Fruit fly (Drosophila melanogaster) whole organism, adult: ENCODE results near the gene CG9760.
A peak's percentile ranks its signal among the peaks of the same experiment; 100 is the strongest.

Experiments used
- CG11617 ChIP-seq: fragments of 200-800 bp; sonication (Bioruptor generic); optimal IDR thresholded peaks from 2 replicates; lab custom pipeline; 2017; ENCODE audit warnings: mild to moderate bottlenecking, missing biosample characterization, missing genetic modification reagents, missing genetic modification characterization
- CG12768 ChIP-seq: fragments of 200-800 bp; sonication (Bioruptor generic); optimal IDR thresholded peaks from 2 replicates; lab custom pipeline; 2017; ENCODE audit warnings: missing biosample characterization, missing genetic modification characterization, mild to moderate bottlenecking, moderate library complexity, missing genetic modification reagents
- CG14711 ChIP-seq: fragments of 200-800 bp; sonication (Bioruptor generic); optimal IDR thresholded peaks from 2 replicates; lab custom pipeline; 2018; ENCODE audit warnings: missing biosample characterization, mild to moderate bottlenecking, missing genetic modification characterization, moderate library complexity
- CG1620 ChIP-seq: fragments of 200-800 bp; sonication (Bioruptor generic); optimal IDR thresholded peaks from 2 replicates; lab custom pipeline; 2016; ENCODE audit warnings: missing biosample characterization, missing genetic modification characterization
- CG33017 ChIP-seq: fragments of 200-800 bp; sonication (Bioruptor generic); optimal IDR thresholded peaks from 2 replicates; lab custom pipeline; 2018; ENCODE audit warnings: missing biosample characterization, mild to moderate bottlenecking, missing genetic modification characterization, moderate library complexity
- CG5204 ChIP-seq: fragments of 200-800 bp; sonication (Bioruptor generic); optimal IDR thresholded peaks from 2 replicates; lab custom pipeline; 2016; ENCODE audit warnings: missing biosample characterization, missing genetic modification characterization
- CG7045 ChIP-seq: fragments of 200-800 bp; sonication (Bioruptor generic); optimal IDR thresholded peaks from 2 replicates; lab custom pipeline; 2017; ENCODE audit warnings: missing biosample characterization, mild to moderate bottlenecking, missing genetic modification characterization
- CG7101 ChIP-seq: fragments of 200-800 bp; sonication (Bioruptor generic); optimal IDR thresholded peaks from 2 replicates; lab custom pipeline; 2018; ENCODE audit warnings: missing biosample characterization, mild to moderate bottlenecking, missing genetic modification characterization, moderate library complexity
- Clk ChIP-seq: fragments of 200-800 bp; sonication (Bioruptor generic); optimal IDR thresholded peaks from 2 replicates; lab custom pipeline; 2017; ENCODE audit warnings: missing biosample characterization, missing genetic modification characterization
- Crg-1 ChIP-seq: fragments of 200-800 bp; sonication (Bioruptor generic); optimal IDR thresholded peaks from 2 replicates; lab custom pipeline; 2016; ENCODE audit warnings: missing biosample characterization, missing genetic modification characterization
- Hr96 ChIP-seq: fragments of 200-800 bp; sonication (Bioruptor generic); optimal IDR thresholded peaks from 2 replicates; lab custom pipeline; 2016; ENCODE audit warnings: missing biosample characterization, missing genetic modification characterization
- Mnt ChIP-seq: fragments of 200-800 bp; sonication (Bioruptor generic); optimal IDR thresholded peaks from 2 replicates; lab custom pipeline; 2016; ENCODE audit warnings: missing biosample characterization, mild to moderate bottlenecking, missing genetic modification characterization
- bab1 ChIP-seq: fragments of 200-800 bp; sonication (Bioruptor generic); optimal IDR thresholded peaks from 3 replicates; lab custom pipeline; 2019; ENCODE audit warnings: missing biosample characterization, mild to moderate bottlenecking, missing genetic modification characterization, moderate library complexity
- cic ChIP-seq: fragments of 200-800 bp; sonication (Bioruptor generic); optimal IDR thresholded peaks from 2 replicates; lab custom pipeline; 2017; ENCODE audit warnings: missing biosample characterization, mild to moderate bottlenecking, missing genetic modification characterization, moderate library complexity
- cnc ChIP-seq, 2 experiments: fragments of >200 bp; optimal IDR thresholded peaks; 2 replicates each; lab custom pipeline; 2017
- kay ChIP-seq: fragments of 200-800 bp; sonication (Bioruptor generic); peaks from one replicate; lab custom pipeline; 2016; ENCODE audit warnings: missing biosample characterization, missing genetic modification characterization, borderline replicate concordance
- ovo ChIP-seq: fragments of 200-800 bp; sonication (Bioruptor generic); optimal IDR thresholded peaks from 2 replicates; lab custom pipeline; 2016; ENCODE audit warnings: missing biosample characterization, missing genetic modification characterization
- pad ChIP-seq: fragments of 200-800 bp; sonication (Bioruptor generic); optimal IDR thresholded peaks from 3 replicates; lab custom pipeline; 2017; ENCODE audit warnings: missing biosample characterization, missing genetic modification characterization, mild to moderate bottlenecking, moderate library complexity, missing genetic modification reagents
- tj ChIP-seq: fragments of 200-800 bp; sonication (Bioruptor generic); optimal IDR thresholded peaks from 3 replicates; lab custom pipeline; 2017; ENCODE audit warnings: missing biosample characterization, mild to moderate bottlenecking, missing genetic modification characterization, moderate library complexity
- toe ChIP-seq: fragments of 200-800 bp; sonication (Bioruptor generic); optimal IDR thresholded peaks from 2 replicates; lab custom pipeline; 2016; ENCODE audit warnings: missing biosample characterization, missing genetic modification characterization

Gene CG9760

DNA sequence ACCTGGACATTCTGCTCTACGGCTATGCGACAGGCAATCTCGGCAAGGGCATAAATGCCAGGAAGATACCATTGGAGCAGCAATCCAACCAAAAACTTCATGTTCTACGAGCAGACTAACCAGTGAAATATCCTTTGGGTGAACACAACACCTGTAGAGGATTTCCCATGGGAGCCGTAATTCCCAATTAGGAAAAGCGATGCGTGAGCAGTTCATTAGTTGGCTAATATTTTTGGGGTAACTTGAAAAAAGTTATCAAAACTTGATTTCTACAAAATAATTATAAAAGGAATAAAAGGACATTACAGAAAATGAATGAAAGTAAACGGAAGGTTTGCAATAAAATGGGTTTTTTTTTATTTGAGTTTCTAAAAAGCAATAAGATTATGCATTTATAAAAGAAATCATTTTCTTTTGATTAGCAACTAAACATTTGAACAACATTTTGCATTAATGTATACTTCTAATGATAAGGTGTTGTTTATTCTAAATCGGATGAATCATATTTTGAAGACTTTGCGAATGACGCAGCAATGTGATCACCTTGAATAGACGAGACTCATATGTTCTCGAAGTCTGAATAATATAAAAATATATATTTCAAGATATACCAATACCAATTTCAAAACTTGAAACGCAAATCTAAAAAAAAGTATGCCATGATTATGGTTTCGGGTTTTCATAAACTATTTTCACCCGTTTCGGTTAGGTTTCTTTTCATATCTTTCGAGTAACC is 36.1 kb downstream of the CG9760 start, which contains the start of the genes Ir68b and CG34241:
TSS of gene Ir68b (minus strand) at position 101 of the 736 bp plus-strand sequence.
TSS of gene CG34241 (plus strand) at position 686 of the 736 bp plus-strand sequence.
- TF ChIP-seq CG33017 (tag; lab: Kevin White, UChicago) (no peak), CG1620 (GFP tag; lab: Kevin White, UChicago) (no peak), bab1 (GFP tag; lab: Kevin White, UChicago) (no peak), CG7101 (no peak), kay (no peak), tj (GFP tag; lab: Kevin White, UChicago) (no peak), ovo (no peak), CG11617 (GFP tag; lab: Kevin White, UChicago) (no peak), pad (GFP tag; lab: Kevin White, UChicago) (no peak), Mnt (GFP tag; lab: Kevin White, UChicago) (no peak), toe (no peak), CG5204 (no peak), Hr96 (GFP tag; lab: Kevin White, UChicago) (no peak)

DNA sequence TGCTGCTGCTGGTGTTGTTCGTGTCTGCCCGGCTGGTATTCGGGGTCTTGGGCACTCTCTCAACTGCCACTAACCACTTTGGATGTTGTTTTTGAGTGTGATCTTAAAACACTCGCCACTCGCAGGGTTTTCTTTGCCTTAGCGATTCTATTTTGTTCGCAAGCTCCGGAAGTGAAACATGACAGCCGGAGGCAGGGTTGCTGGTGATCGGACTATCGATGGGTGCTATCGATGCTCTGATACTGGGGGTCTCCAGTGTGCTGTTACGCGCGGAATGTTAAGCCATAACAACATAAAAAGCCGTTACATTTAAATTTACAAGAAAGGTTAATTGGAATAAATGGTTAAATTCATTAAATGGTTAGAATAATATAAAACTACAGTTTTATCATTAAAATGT is 38.6 kb downstream of the CG9760 start, which contains the start of gene yps:
TSS of gene yps (minus strand) at position 176 of the 400 bp plus-strand sequence.
- TF ChIP-seq kay (no peak), Crg-1 (GFP tag; lab: Kevin White, UChicago) (peak; percentile 96), bab1 (GFP tag; lab: Kevin White, UChicago) (peak; percentile 96), Mnt (GFP tag; lab: Kevin White, UChicago) (peak; percentile 96), CG1620 (GFP tag; lab: Kevin White, UChicago) (peak; percentile 95), toe (no peak), CG33017 (tag; lab: Kevin White, UChicago) (peak; percentile 88), tj (GFP tag; lab: Kevin White, UChicago) (peak; percentile 76), ovo (peak; percentile 93), Hr96 (GFP tag; lab: Kevin White, UChicago) (peak; percentile 93), CG7101 (peak; percentile 97), CG12768 (GFP tag; lab: Kevin White, UChicago) (peak; percentile 93), pad (GFP tag; lab: Kevin White, UChicago) (peak; percentile 88), cic (GFP tag; lab: Kevin White, UChicago) (peak; percentile 82), cnc (optimal IDR thresholded peaks at IDR 0.05; lab: Kevin White, UChicago) (no peak), CG11617 (GFP tag; lab: Kevin White, UChicago) (peak; percentile 96), CG5204 (no peak), CG14711 (tag; lab: Kevin White, UChicago) (peak; percentile 85), Clk (peak; percentile 80), CG7045 (GFP tag; lab: Kevin White, UChicago) (peak; percentile 96)

DNA sequence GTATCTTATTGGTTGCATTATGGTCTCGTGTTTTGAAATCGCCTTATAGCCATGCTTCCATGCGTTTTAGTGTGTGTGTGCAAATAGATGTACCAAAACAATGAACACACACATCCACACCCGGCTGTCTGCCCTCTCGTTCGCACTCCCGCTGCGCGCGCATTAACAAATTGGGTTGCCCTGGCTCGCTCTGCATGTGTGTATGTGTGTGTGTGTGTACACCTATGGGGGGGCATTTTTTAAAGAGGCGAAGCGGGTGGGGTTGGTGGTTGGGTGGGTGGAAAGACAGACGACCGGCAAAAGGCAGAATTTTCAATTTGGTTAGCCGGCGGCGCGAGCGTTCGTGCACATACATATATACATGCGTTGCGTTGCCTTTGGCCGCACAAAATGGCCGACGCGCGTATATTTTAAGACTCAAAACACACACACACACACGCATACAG is 39.4 kb downstream of the CG9760 start:
- TF ChIP-seq cic (GFP tag; lab: Kevin White, UChicago) = peak; percentile 87
- TF ChIP-seq CG1620 (GFP tag; lab: Kevin White, UChicago) = no peak
- TF ChIP-seq Clk = no peak
- TF ChIP-seq Mnt (GFP tag; lab: Kevin White, UChicago) = peak; percentile 94
- TF ChIP-seq ovo = no peak
- no peak for TF ChIP-seq CG11617 (GFP tag; lab: Kevin White, UChicago)
- no peak for TF ChIP-seq Hr96 (GFP tag; lab: Kevin White, UChicago)
- TF ChIP-seq CG7101 = peak; percentile 50
- peak; percentile 62 for TF ChIP-seq tj (GFP tag; lab: Kevin White, UChicago)
- no peak for TF ChIP-seq kay
- TF ChIP-seq toe = no peak
- TF ChIP-seq CG14711 (tag; lab: Kevin White, UChicago) = peak; percentile 64
- no peak for TF ChIP-seq cnc (optimal IDR thresholded peaks at IDR 0.05; lab: Kevin White, UChicago)
- TF ChIP-seq Crg-1 (GFP tag; lab: Kevin White, UChicago) = no peak
- TF ChIP-seq pad (GFP tag; lab: Kevin White, UChicago) = peak; percentile 54
- no peak for TF ChIP-seq CG5204
- peak; percentile 31 for TF ChIP-seq bab1 (GFP tag; lab: Kevin White, UChicago)
- peak; percentile 18 for TF ChIP-seq CG33017 (tag; lab: Kevin White, UChicago)
- peak; percentile 20 for TF ChIP-seq CG7045 (GFP tag; lab: Kevin White, UChicago)
- peak; percentile 87 for TF ChIP-seq CG12768 (GFP tag; lab: Kevin White, UChicago)

DNA sequence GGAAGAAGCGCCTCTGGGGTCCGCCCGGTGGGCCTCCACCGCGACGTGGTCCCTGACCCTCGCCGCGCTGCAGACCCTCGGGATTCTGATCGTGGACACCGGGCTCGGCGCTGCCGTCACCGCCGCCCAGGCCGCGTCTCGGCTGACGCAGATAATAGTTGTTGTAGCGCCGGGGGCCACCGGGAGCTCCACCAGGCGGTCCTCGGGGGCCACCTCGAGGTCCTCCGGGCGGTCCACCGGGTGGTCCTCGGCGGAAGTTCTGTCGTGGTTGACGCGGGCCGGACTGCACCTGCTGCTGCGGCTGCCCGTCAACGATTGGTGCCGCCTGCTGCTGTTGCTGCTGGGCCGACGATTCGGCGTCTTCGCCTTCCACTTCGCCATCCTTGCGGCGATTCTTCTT is 40.6 kb downstream of the CG9760 start:
- no peak for TF ChIP-seq pad (GFP tag; lab: Kevin White, UChicago)
- TF ChIP-seq CG12768 (GFP tag; lab: Kevin White, UChicago) = no peak
- no peak for TF ChIP-seq cic (GFP tag; lab: Kevin White, UChicago)
- TF ChIP-seq cnc (optimal IDR thresholded peaks at IDR 0.05; lab: Kevin White, UChicago) = no peak

DNA sequence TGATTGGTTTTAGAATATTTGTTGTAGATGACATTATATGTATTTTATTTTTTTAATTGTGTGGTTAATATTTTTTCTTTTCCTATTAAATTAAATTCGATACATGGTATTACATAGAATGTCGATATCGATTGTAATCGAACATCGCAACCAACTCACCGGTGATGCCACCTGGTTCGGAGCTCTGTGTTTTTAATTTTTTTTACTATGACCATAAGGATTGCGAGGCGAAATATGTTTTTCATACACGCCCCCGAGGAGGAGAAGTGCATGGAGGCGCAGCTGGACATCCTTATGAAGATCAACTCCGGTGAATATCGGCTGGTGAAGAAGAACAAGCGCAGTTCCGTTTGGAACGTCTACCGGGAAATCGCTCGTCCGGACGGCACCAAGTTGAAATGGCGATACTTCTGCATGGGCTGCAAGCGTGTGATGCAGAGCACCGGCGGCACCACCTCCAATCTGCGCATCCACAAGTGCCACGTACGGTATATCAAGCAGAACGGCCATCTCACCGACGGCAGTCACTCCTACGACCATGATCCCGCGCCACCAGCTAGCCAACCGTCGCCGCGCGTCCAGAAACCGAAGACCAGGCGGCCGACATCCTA is 43.6 kb downstream of the CG9760 start, which contains the start of gene CG11560:
TSS of gene CG11560 (plus strand) at position 145 of the 611 bp plus-strand sequence.
- TF ChIP-seq bab1 (GFP tag; lab: Kevin White, UChicago) (peak; percentile 25), CG14711 (tag; lab: Kevin White, UChicago) (peak; percentile 3), Crg-1 (GFP tag; lab: Kevin White, UChicago) (no peak)

DNA sequence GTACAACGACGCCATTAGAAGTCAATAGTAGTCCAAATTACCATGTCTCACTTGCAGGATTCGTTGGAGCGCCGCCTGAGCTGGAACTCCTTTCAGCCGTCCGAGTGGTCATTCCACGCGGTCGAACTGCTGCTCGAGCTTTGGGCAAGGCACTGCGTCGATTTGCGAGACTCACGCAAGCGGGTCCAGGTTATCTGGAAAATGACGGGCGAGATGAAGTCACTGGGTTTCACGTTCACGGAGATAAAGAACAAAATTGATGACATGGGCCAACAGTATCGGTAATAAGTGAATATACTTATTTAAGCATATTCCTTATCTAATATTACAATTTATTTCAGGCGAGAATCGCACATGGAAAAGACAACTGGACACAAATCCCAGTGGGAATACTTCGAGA is 44.9 kb downstream of the CG9760 start:
- TF ChIP-seq Hr96 (GFP tag; lab: Kevin White, UChicago) (no peak), CG1620 (GFP tag; lab: Kevin White, UChicago) (no peak), bab1 (GFP tag; lab: Kevin White, UChicago) (no peak)
